Worm (Caenorhabditis elegans) whole organism, young adult: ENCODE results near the gene copb-2.

ENCODE experiments used
- F52B5.7 ChIP-seq: sonication (generic microtip); optimal IDR thresholded peaks from 2 replicates; lab custom pipeline; 2016; ENCODE audit warnings: mild to moderate bottlenecking, missing genetic modification characterization, missing compliant biosample characterization
- atf-7 ChIP-seq: sonication (generic microtip); optimal IDR thresholded peaks from 2 replicates; lab custom pipeline; 2017; ENCODE audit warnings: mild to moderate bottlenecking, missing genetic modification characterization, missing compliant biosample characterization
- attf-6 ChIP-seq: fragments of 200-800 bp; sonication (Bioruptor generic); IDR thresholded peaks from 2 replicates; pipeline ENCODE4 v1.3.6; 2022; ENCODE audit warnings: missing genetic modification reagents, missing genetic modification characterization, missing compliant biosample characterization
- ets-4 ChIP-seq: fragments of 200-800 bp; sonication (Bioruptor generic); optimal IDR thresholded peaks from 2 replicates; lab custom pipeline; 2018; ENCODE audit warnings: mild to moderate bottlenecking, missing genetic modification characterization, missing compliant biosample characterization
- hlh-12 ChIP-seq: sonication (generic microtip); optimal IDR thresholded peaks from 2 replicates; lab custom pipeline; 2016; ENCODE audit warnings: missing genetic modification characterization, missing compliant biosample characterization
- madf-3 ChIP-seq: fragments of 200-800 bp; sonication (Bioruptor generic); IDR thresholded peaks from 2 replicates; pipeline ENCODE4 v1.3.6; 2022; ENCODE audit warnings: missing genetic modification reagents, missing genetic modification characterization, missing compliant biosample characterization
- mes-4 ChIP-seq: sonication (generic microtip); optimal IDR thresholded peaks from 2 replicates; lab custom pipeline; 2016; ENCODE audit warnings: missing genotype, missing genetic modification characterization, missing compliant biosample characterization
- nfya-1 ChIP-seq: sonication (generic microtip); optimal IDR thresholded peaks from 2 replicates; lab custom pipeline; 2017; ENCODE audit warnings: antibody characterized with exemption, missing compliant biosample characterization, missing genetic modification characterization, borderline replicate concordance; ENCODE audit not compliant: insufficient read depth
- unc-130 ChIP-seq: sonication (generic microtip); optimal IDR thresholded peaks from 2 replicates; lab custom pipeline; 2016; ENCODE audit warnings: missing genetic modification reagents, missing genetic modification characterization, missing compliant biosample characterization

- peak; percentile 36 for TF ChIP-seq ets-4 (GFP tag; lab: Kevin White, UChicago)
- no peak for TF ChIP-seq atf-7 (tag; lab: Kevin White, UChicago)
- no peak for TF ChIP-seq mes-4 (tag; lab: Kevin White, UChicago)
- TF ChIP-seq nfya-1 (tag; lab: Kevin White, UChicago), result no peak
- no peak for TF ChIP-seq unc-130 (GFP tag; lab: Kevin White, UChicago)
- no peak for TF ChIP-seq attf-6 (GFP tag; lab: Robert Waterston, UW)
- no peak for TF ChIP-seq F52B5.7 (tag; lab: Kevin White, UChicago)
- no peak for TF ChIP-seq hlh-12 (tag; lab: Kevin White, UChicago)
- TF ChIP-seq madf-3, result 0 out of 2 replicates have a peak, but pooled peaks have one; percentile 21
Measured at ce11 chrIV:9442106-9442532, 17.4 kb upstream of the copb-2 start.
